Worm (Caenorhabditis elegans) whole organism, L4 larva: ENCODE data around the gene gpx-6.
A peak's percentile ranks its signal among the peaks of the same experiment; 100 is the strongest.

Source experiments
- F26F4.8 ChIP-seq: fragments of 200-800 bp; sonication (Bioruptor generic); conservative IDR thresholded peaks from 2 replicates; pipeline ENCODE4 v1.3.6; 2022; ENCODE audit warnings: missing genetic modification characterization, missing compliant biosample characterization
- R02D3.7 ChIP-seq: fragments of 150-350 bp; sonication (generic microtip); optimal IDR thresholded peaks from 3 replicates; lab custom pipeline; 2014; ENCODE audit warnings: missing biosample characterization, missing genetic modification characterization
- T26A8.4 ChIP-seq: fragments of 200-800 bp; sonication (Bioruptor generic); IDR thresholded peaks from 2 replicates; pipeline ENCODE4 v1.3.6; 2022; ENCODE audit warnings: missing genetic modification characterization, missing compliant biosample characterization
- Y5F2A.4 ChIP-seq: fragments of 200-800 bp; sonication (Bioruptor generic); optimal IDR thresholded peaks from 2 replicates; lab custom pipeline; 2018; ENCODE audit warnings: mild to moderate bottlenecking, missing genetic modification characterization, missing compliant biosample characterization
- Y75B8A.6 ChIP-seq: fragments of 200-800 bp; sonication (Bioruptor generic); IDR thresholded peaks from 2 replicates; pipeline ENCODE4 v1.3.6; 2022; ENCODE audit warnings: missing genetic modification reagents, missing genetic modification characterization, missing compliant biosample characterization
- ZK337.2 ChIP-seq: fragments of 200-800 bp; sonication (Bioruptor generic); IDR thresholded peaks from 2 replicates; pipeline ENCODE4 v1.3.6; 2022; ENCODE audit warnings: missing genetic modification reagents, missing genetic modification characterization, missing compliant biosample characterization
- aly-2 ChIP-seq: sonication (generic microtip); optimal IDR thresholded peaks from 2 replicates; lab custom pipeline; 2018; ENCODE audit warnings: missing biosample characterization, missing genetic modification characterization
- ceh-28 ChIP-seq: fragments of 150-350 bp; optimal IDR thresholded peaks from 2 replicates; lab custom pipeline; 2014; ENCODE audit warnings: missing biosample characterization, missing genetic modification reagents, missing genetic modification characterization
- ceh-44 ChIP-seq: fragments of 200-800 bp; sonication (Bioruptor generic); IDR thresholded peaks from 2 replicates; pipeline ENCODE4 v1.3.6; 2022; ENCODE audit warnings: missing genetic modification reagents, missing genetic modification characterization, missing compliant biosample characterization
- ceh-82 ChIP-seq: sonication (generic microtip); optimal IDR thresholded peaks from 2 replicates; lab custom pipeline; 2017; ENCODE audit warnings: missing biosample characterization, missing genetic modification characterization
- daf-12 ChIP-seq: fragments of 150-350 bp; optimal IDR thresholded peaks from 2 replicates; lab custom pipeline; 2014; ENCODE audit warnings: missing biosample characterization, missing genetic modification reagents, missing genetic modification characterization
- daf-8 ChIP-seq: fragments of 200-800 bp; sonication (Bioruptor generic); IDR thresholded peaks from 2 replicates; pipeline ENCODE4 v1.3.6; 2022; ENCODE audit warnings: missing genetic modification characterization, missing compliant biosample characterization
- egl-43 ChIP-seq: fragments of 200-800 bp; sonication (Bioruptor generic); IDR thresholded peaks from 2 replicates; pipeline ENCODE4 v1.3.6; 2022; ENCODE audit warnings: missing genetic modification reagents, missing genetic modification characterization, missing compliant biosample characterization
- hlh-11 ChIP-seq: fragments of 200-800 bp; sonication (Bioruptor generic); optimal IDR thresholded peaks from 2 replicates; lab custom pipeline; 2018; ENCODE audit warnings: mild to moderate bottlenecking, missing genetic modification characterization, missing compliant biosample characterization
- jun-1 ChIP-seq: fragments of 150-350 bp; optimal IDR thresholded peaks from 2 replicates; lab custom pipeline; 2014; ENCODE audit warnings: missing biosample characterization, missing genetic modification reagents, missing genetic modification characterization
- lim-7 ChIP-seq: fragments of 200-800 bp; sonication (Bioruptor generic); IDR thresholded peaks from 2 replicates; pipeline ENCODE4 v1.3.6; 2022; ENCODE audit warnings: missing genetic modification characterization, missing compliant biosample characterization
- lin-1 ChIP-seq: fragments of 200-800 bp; sonication (Bioruptor generic); IDR thresholded peaks from 2 replicates; pipeline ENCODE4 v1.3.6; 2022; ENCODE audit warnings: missing genetic modification reagents, missing genetic modification characterization, missing compliant biosample characterization
- lin-29 ChIP-seq: fragments of 200-800 bp; sonication (Bioruptor generic); IDR thresholded peaks from 2 replicates; pipeline ENCODE4 v1.3.6; 2022; ENCODE audit warnings: missing genetic modification reagents, missing genetic modification characterization, missing compliant biosample characterization
- lin-38 ChIP-seq: fragments of 200-800 bp; sonication (Bioruptor generic); IDR thresholded peaks from 2 replicates; pipeline ENCODE4 v1.3.6; 2022; ENCODE audit warnings: missing genetic modification reagents, missing genetic modification characterization, missing compliant biosample characterization
- lir-3 ChIP-seq: sonication (generic microtip); optimal IDR thresholded peaks from 2 replicates; lab custom pipeline; 2016; ENCODE audit warnings: mild to moderate bottlenecking, missing genetic modification characterization, missing compliant biosample characterization
- madf-5 ChIP-seq, 2 experiments: fragments of 200-800 bp; sonication (Bioruptor generic); IDR thresholded peaks; 2 replicates each; pipeline ENCODE4 v1.3.6; 2022; ENCODE audit warnings: missing compliant biosample characterization in 2 of 2, missing genetic modification characterization in 2 of 2
- madf-9 ChIP-seq: fragments of 200-800 bp; sonication (Bioruptor generic); conservative IDR thresholded peaks from 2 replicates; pipeline ENCODE4 v1.3.6; 2022; ENCODE audit warnings: missing genetic modification reagents, missing genetic modification characterization, missing compliant biosample characterization
- mdt-29 ChIP-seq: fragments of 200-800 bp; sonication (Bioruptor generic); IDR thresholded peaks from 2 replicates; pipeline ENCODE4 v1.3.6; 2022; ENCODE audit warnings: missing genetic modification reagents, missing genetic modification characterization, missing compliant biosample characterization
- mep-1 ChIP-seq: fragments of 150-350 bp; sonication (generic microtip); optimal IDR thresholded peaks from 3 replicates; lab custom pipeline; 2014; ENCODE audit warnings: missing biosample characterization, missing genetic modification characterization
- mxl-2 ChIP-seq: fragments of 200-800 bp; sonication (Bioruptor generic); conservative IDR thresholded peaks from 2 replicates; pipeline ENCODE4 v1.3.6; 2022; ENCODE audit warnings: missing genetic modification reagents, missing genetic modification characterization, missing compliant biosample characterization
- mxl-3 ChIP-seq: fragments of 200-800 bp; sonication (Bioruptor generic); optimal IDR thresholded peaks from 2 replicates; lab custom pipeline; 2018; ENCODE audit warnings: mild to moderate bottlenecking, missing genetic modification characterization, missing compliant biosample characterization
- nhr-102 ChIP-seq: sonication (generic microtip); optimal IDR thresholded peaks from 2 replicates; lab custom pipeline; 2016; ENCODE audit warnings: mild to moderate bottlenecking, missing genetic modification characterization, moderate library complexity, missing compliant biosample characterization
- nhr-11 ChIP-seq: fragments of 150-350 bp; optimal IDR thresholded peaks from 2 replicates; lab custom pipeline; 2014; ENCODE audit warnings: missing biosample characterization, missing genetic modification characterization
- nhr-111 ChIP-seq: fragments of 200-800 bp; sonication (Bioruptor generic); optimal IDR thresholded peaks from 2 replicates; lab custom pipeline; 2018; ENCODE audit warnings: mild to moderate bottlenecking, missing genetic modification characterization, missing compliant biosample characterization
- nhr-25 ChIP-seq: sonication (generic microtip); optimal IDR thresholded peaks from 2 replicates; lab custom pipeline; 2017; ENCODE audit warnings: missing genetic modification characterization, mild to moderate bottlenecking, missing compliant biosample characterization, antibody characterized with exemption, moderate library complexity, borderline replicate concordance; ENCODE audit not compliant: insufficient read depth
- nhr-41 ChIP-seq: fragments of 200-800 bp; sonication (Bioruptor generic); IDR thresholded peaks from 2 replicates; pipeline ENCODE4 v1.3.6; 2022; ENCODE audit warnings: missing genetic modification reagents, missing genetic modification characterization, missing compliant biosample characterization
- nhr-48 ChIP-seq: sonication (generic microtip); optimal IDR thresholded peaks from 2 replicates; lab custom pipeline; 2016; ENCODE audit warnings: mild to moderate bottlenecking, missing genetic modification characterization, missing compliant biosample characterization
- nhr-6 ChIP-seq: fragments of 150-350 bp; optimal IDR thresholded peaks from 2 replicates; lab custom pipeline; 2014; ENCODE audit warnings: missing biosample characterization, missing genetic modification characterization
- nhr-76 ChIP-seq: fragments of 150-350 bp; optimal IDR thresholded peaks from 2 replicates; lab custom pipeline; 2014; ENCODE audit warnings: missing biosample characterization, missing genetic modification characterization
- nhr-77 ChIP-seq: fragments of 150-350 bp; optimal IDR thresholded peaks from 2 replicates; lab custom pipeline; 2014; ENCODE audit warnings: missing biosample characterization, missing genetic modification characterization
- pha-4 ChIP-seq, 2 experiments: fragments of 150-350 bp in 1 of 2; fragments of 200-800 bp in 1 of 2; sonication (Bioruptor generic) in 1 of 2; IDR thresholded peaks in 1 of 2; optimal IDR thresholded peaks in 1 of 2; 2 replicates each; pipeline versions ENCODE4 v1.3.6 to Lab custom; 2014 to 2022; ENCODE audit warnings: missing genetic modification characterization in 2 of 2, missing genetic modification reagents in 2 of 2, missing biosample characterization in 1 of 2, missing compliant biosample characterization in 1 of 2
- php-3 ChIP-seq: fragments of 200-800 bp; sonication (Bioruptor generic); IDR thresholded peaks from 2 replicates; pipeline ENCODE4 v1.3.6; 2022; ENCODE audit warnings: missing genetic modification reagents, missing genetic modification characterization, missing compliant biosample characterization
- pqm-1 ChIP-seq: sonication (generic microtip); optimal IDR thresholded peaks from 2 replicates; lab custom pipeline; 2017; ENCODE audit warnings: missing biosample characterization, missing genetic modification characterization
- rbr-2 ChIP-seq: sonication (generic microtip); optimal IDR thresholded peaks from 2 replicates; lab custom pipeline; 2016; ENCODE audit warnings: missing genotype, missing genetic modification characterization, missing compliant biosample characterization
- saeg-2 ChIP-seq: fragments of 200-800 bp; sonication (Bioruptor generic); IDR thresholded peaks from 2 replicates; pipeline ENCODE4 v1.3.6; 2022; ENCODE audit warnings: missing genetic modification reagents, missing genetic modification characterization, missing compliant biosample characterization
- sdz-12 ChIP-seq: fragments of 200-800 bp; sonication (Bioruptor generic); optimal IDR thresholded peaks from 2 replicates; lab custom pipeline; 2018; ENCODE audit warnings: mild to moderate bottlenecking, missing genetic modification characterization, missing compliant biosample characterization
- spr-3 ChIP-seq: fragments of 200-800 bp; sonication (Bioruptor generic); optimal IDR thresholded peaks from 2 replicates; lab custom pipeline; 2018; ENCODE audit warnings: mild to moderate bottlenecking, missing genetic modification characterization, missing compliant biosample characterization
- unc-62 ChIP-seq, 3 experiments: fragments of 150-350 bp in 1 of 3; sonication (generic microtip); optimal IDR thresholded peaks in 2 of 3; peaks in 1 of 3; 1 replicate in 1 of 3; 2 replicates in 2 of 3; lab custom pipeline; 2014 to 2017; ENCODE audit warnings: missing biosample characterization in 3 of 3, missing genetic modification characterization in 3 of 3, missing genetic modification reagents in 3 of 3, missing genotype in 1 of 3
- vab-7 ChIP-seq: fragments of 200-800 bp; sonication (Bioruptor generic); IDR thresholded peaks from 2 replicates; pipeline ENCODE4 v1.3.6; 2022; ENCODE audit warnings: missing genetic modification reagents, missing genetic modification characterization, missing compliant biosample characterization
- zag-1 ChIP-seq: fragments of 150-350 bp; optimal IDR thresholded peaks from 2 replicates; lab custom pipeline; 2014; ENCODE audit warnings: missing biosample characterization, missing genetic modification characterization
- zfp-2 ChIP-seq: sonication (generic microtip); optimal IDR thresholded peaks from 2 replicates; lab custom pipeline; 2016; ENCODE audit warnings: mild to moderate bottlenecking, missing genetic modification characterization, missing compliant biosample characterization
- zfp-3 ChIP-seq: fragments of 200-800 bp; sonication (Bioruptor generic); conservative IDR thresholded peaks from 2 replicates; pipeline ENCODE4 v1.3.6; 2022; ENCODE audit warnings: missing genetic modification reagents, missing genetic modification characterization, missing compliant biosample characterization
- ztf-7 ChIP-seq: fragments of 150-350 bp; optimal IDR thresholded peaks from 2 replicates; lab custom pipeline; 2014; ENCODE audit warnings: missing biosample characterization, missing genetic modification characterization

gpx-6 gene

DNA sequence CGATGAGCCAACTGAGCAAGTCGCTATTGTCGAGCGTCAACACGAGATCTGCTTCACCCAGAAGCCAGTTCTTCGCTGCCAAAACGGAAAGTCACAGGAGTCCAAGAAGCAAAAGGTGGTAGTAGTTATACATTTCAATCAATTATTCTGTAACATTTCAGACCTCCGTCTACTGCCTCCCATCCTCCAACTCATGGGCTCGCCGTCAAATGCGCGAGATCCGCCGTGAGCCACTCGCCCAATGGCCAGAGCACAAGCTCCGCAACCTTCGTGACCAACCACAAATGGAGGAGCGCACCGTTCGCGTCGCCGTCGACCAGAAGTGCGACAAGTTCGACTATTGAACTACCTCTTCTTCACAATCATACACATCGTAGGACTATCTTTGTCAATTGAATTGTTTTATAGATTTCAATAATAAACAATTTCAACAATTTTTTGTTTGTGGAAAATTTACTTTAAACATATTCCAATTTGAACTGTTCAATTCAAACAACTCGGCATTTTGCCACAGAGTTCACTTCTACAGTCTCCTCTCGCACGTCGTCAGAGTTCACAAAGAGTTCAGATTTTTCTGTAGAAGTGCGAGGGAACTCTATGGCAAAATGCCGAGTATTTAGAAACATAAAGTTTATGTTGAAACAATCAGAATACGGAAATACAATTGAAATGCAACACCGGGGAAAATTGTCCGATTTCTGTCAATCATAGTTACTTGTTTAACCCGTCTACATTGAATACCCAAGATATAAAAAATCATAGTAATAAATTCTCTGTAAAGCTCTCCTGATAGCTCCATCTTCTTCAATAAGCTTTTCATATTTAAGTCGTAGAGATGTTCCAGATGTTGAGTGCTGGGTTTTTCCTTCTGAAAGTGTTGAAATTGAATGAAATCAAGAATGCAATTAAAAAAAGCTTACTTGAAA, 44.3 kb downstream of the gpx-6 start (continued):
- TF ChIP-seq ztf-7: no peak
- TF ChIP-seq lir-3 (tag; lab: Kevin White, UChicago): no peak
- TF ChIP-seq jun-1: no peak
- no peak for TF ChIP-seq saeg-2 (GFP tag; lab: Robert Waterston, UW)
- TF ChIP-seq madf-9 (GFP tag; lab: Robert Waterston, UW): 0 out of 2 replicates have a peak, but pooled peaks have one; percentile 30
- TF ChIP-seq hlh-11 (tag; lab: Kevin White, UChicago): no peak
- TF ChIP-seq daf-12: no peak
- TF ChIP-seq nhr-6 (tag; lab: Kevin White, UChicago): no peak
- TF ChIP-seq zfp-3 (GFP tag; lab: Robert Waterston, UW): peak; percentile 93
- peak; percentile 12 for TF ChIP-seq Y5F2A.4 (GFP tag; lab: Kevin White, UChicago)
- no peak for TF ChIP-seq pqm-1 (tag; lab: Kevin White, UChicago)
- peak; percentile 15; the same call in 1 of the 2 replicates for TF ChIP-seq Y75B8A.6
- TF ChIP-seq unc-62 (GFP tag; optimal IDR thresholded peaks at IDR 0.05 in 1 of 2; lab: Kevin White, UChicago): no peak
- TF ChIP-seq unc-62 (tag; optimal IDR thresholded peaks at IDR 0.05; lab: Kevin White, UChicago): no peak
- peak; percentile 43; the same call in 1 of the 2 replicates for TF ChIP-seq lin-38 (GFP tag; lab: Robert Waterston, UW)
- no peak for TF ChIP-seq lin-1 (GFP tag; lab: Robert Waterston, UW)
- TF ChIP-seq ZK337.2: no peak
- TF ChIP-seq madf-5 (GFP tag; IDR thresholded peaks at IDR 0.05; lab: Robert Waterston, UW): no peak
- TF ChIP-seq nhr-77 (tag; lab: Kevin White, UChicago): no peak
- no peak for TF ChIP-seq vab-7 (GFP tag; lab: Robert Waterston, UW)
- TF ChIP-seq pha-4 (GFP tag; IDR thresholded peaks at IDR 0.05; lab: Robert Waterston, UW): peak; percentile 16; the same call in 1 of the 2 replicates
- no peak for TF ChIP-seq pha-4 (tag; optimal IDR thresholded peaks at IDR 0.05; lab: Kevin White, UChicago)
- peak; percentile 34 for TF ChIP-seq nhr-48
- TF ChIP-seq spr-3 (GFP tag; lab: Kevin White, UChicago): no peak
- TF ChIP-seq mdt-29 (GFP tag; lab: Robert Waterston, UW): no peak
- no peak for TF ChIP-seq T26A8.4 (GFP tag; lab: Robert Waterston, UW)
- no peak for TF ChIP-seq sdz-12
- TF ChIP-seq zag-1: no peak
- no peak for TF ChIP-seq php-3
- no peak for TF ChIP-seq F26F4.8 (GFP tag; lab: Robert Waterston, UW)
- no peak for TF ChIP-seq zfp-2
- TF ChIP-seq ceh-82 (tag; lab: Kevin White, UChicago): no peak
- no peak for TF ChIP-seq nhr-102 (tag; lab: Kevin White, UChicago)
- TF ChIP-seq nhr-41 (GFP tag; lab: Robert Waterston, UW): no peak
- TF ChIP-seq lin-29 (GFP tag; lab: Robert Waterston, UW): no peak
- no peak for TF ChIP-seq nhr-25
- no peak for TF ChIP-seq nhr-11 (tag; lab: Kevin White, UChicago)
- TF ChIP-seq mxl-3: peak; percentile 14
- no peak; the same call in 1 of the 2 replicates for TF ChIP-seq lim-7 (GFP tag; lab: Robert Waterston, UW)
- no peak for TF ChIP-seq aly-2 (tag; lab: Kevin White, UChicago)
- TF ChIP-seq nhr-111 (GFP tag; lab: Kevin White, UChicago): no peak
- no peak for TF ChIP-seq egl-43
- TF ChIP-seq mxl-2 (GFP tag; lab: Robert Waterston, UW): 0 out of 2 replicates have a peak, but pooled peaks have one; percentile 12
- no peak for TF ChIP-seq R02D3.7 (tag; lab: Kevin White, UChicago)
- no peak for TF ChIP-seq daf-8 (GFP tag; lab: Robert Waterston, UW)
- no peak for TF ChIP-seq rbr-2
- no peak for TF ChIP-seq ceh-28 (tag; lab: Kevin White, UChicago)
- TF ChIP-seq nhr-76 (tag; lab: Kevin White, UChicago): no peak
- no peak for TF ChIP-seq mep-1 (tag; lab: Kevin White, UChicago)
- no peak for TF ChIP-seq ceh-44
